Fruit fly (Drosophila melanogaster): ENCODE results near the gene mtgo.

- no peak for TF ChIP-seq OdsH (GFP tag; optimal IDR thresholded peaks at IDR 0.05)
- TF ChIP-seq salr (GFP tag; optimal IDR thresholded peaks at IDR 0.05): no peak
- no peak for TF ChIP-seq lz (GFP tag; optimal IDR thresholded peaks at IDR 0.05)
- no peak for TF ChIP-seq pdm3 (GFP tag; optimal IDR thresholded peaks at IDR 0.05)
- TF ChIP-seq Smox (GFP tag; optimal IDR thresholded peaks at IDR 0.05): no peak
- TF ChIP-seq cyc (GFP tag; optimal IDR thresholded peaks at IDR 0.05): no peak
- TF ChIP-seq Sox15 (GFP tag; optimal IDR thresholded peaks at IDR 0.05): no peak
- no peak for TF ChIP-seq CG4318 (GFP tag; optimal IDR thresholded peaks at IDR 0.05)
- TF ChIP-seq CG11762 (GFP tag; optimal IDR thresholded peaks at IDR 0.05; ENCODE audit: insufficient read depth): no peak
- no peak for TF ChIP-seq topi (GFP tag; optimal IDR thresholded peaks at IDR 0.05)
Observed at dm6 chr2L:16679817-16680683, 135.2 kb downstream of the mtgo start, which contains the start of the genes grp and squ.

Data from whole organism, prepupa.